Worm (Caenorhabditis elegans): ENCODE measurements around the gene F16B4.6.

The F16B4.6 gene

DNA sequence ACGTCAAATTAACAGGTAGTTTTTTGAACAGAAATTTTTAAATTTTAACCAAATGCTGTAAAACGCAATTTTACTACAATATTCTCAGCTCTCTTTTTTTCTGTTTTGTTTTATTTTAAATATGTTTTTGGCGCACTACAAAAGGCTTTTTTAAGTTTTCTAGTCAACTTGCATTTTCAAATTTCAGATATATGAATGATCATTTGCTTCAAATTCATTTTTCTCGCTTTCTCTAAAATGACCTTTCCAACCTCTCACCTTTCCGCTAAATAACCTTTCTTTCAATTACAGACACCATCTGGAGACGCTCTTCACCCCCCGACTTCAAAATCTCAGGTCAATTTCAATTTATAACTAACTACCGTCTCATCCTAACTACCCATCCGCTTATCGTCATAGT, 20.2 kb upstream of the F16B4.6 start, which contains the start of gene cdc-25.2:
Gene cdc-25.2 (plus strand): TSS at position 301 of the 400 bp plus-strand sequence.
- no peak for TF ChIP-seq tbx-2 (tag; optimal IDR thresholded peaks at IDR 0.05)
- no peak for TF ChIP-seq mml-1 (tag; optimal IDR thresholded peaks at IDR 0.05)
- TF ChIP-seq R02D3.7 (tag; optimal IDR thresholded peaks at IDR 0.05) = no peak
- TF ChIP-seq unc-39 (tag; optimal IDR thresholded peaks at IDR 0.05) = no peak
- no peak for TF ChIP-seq unc-62 (GFP tag; optimal IDR thresholded peaks at IDR 0.05)
- TF ChIP-seq nhr-25 (tag; optimal IDR thresholded peaks at IDR 0.05) = no peak
- no peak for TF ChIP-seq ztf-11 (tag; optimal IDR thresholded peaks at IDR 0.05)
- TF ChIP-seq elt-3 (tag; optimal IDR thresholded peaks at IDR 0.05) = no peak

DNA sequence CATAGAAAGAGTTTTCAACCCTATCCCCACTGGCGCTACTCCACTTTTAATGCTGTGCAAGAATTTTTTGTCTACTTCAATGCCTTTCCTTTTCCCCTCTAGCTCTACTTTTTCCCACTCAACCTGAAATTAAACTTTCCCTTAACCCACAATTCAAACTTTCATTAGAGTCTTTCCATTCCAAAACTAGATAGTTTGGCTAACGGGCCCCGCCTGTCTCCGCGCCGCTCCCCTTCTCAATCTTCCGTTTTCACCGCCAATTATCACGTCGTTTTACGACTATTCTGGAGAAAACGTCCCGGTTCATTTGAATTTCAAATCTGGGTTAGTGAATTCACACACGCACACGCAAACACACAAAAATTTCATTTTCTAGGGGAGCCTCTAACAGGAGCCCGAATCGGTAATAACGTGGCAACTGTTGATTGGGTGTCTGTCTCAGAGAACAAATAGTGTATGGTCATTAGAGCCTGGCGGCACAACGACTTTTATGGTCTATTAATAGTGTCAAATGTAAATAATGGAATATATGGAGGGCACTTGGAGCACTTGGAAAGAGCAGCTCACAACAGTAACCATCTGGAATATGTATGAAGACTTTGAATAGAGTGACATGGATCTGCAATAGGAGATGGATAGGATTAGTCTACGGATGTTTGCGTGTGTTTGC, 17.1 kb upstream of the F16B4.6 start:
- TF ChIP-seq lin-15B (tag; optimal IDR thresholded peaks at IDR 0.05) (no peak), pha-4 (tag; optimal IDR thresholded peaks at IDR 0.05) (peak; percentile 21)

DNA sequence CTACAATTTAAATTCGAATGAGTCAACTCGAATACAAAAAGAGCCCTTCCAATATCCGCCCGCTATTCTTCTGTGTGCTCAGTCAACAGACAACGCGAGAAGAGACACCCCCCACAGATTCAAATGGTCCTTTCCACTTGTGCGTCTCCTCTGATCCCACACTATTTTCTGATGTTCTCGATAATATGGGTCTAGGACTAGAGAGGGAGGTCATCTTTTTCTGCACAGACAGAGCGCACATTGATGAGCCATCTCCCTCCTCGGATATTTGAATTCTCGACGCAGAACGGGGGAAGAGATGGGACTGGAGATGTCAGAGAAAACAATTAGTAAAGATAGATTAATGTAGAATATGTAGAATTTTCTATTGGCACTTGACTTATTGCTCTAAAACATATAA, 16.3 kb upstream of the F16B4.6 start:
- TF ChIP-seq nhr-23 (tag; optimal IDR thresholded peaks at IDR 0.05) (no peak), hmg-11 (tag; optimal IDR thresholded peaks at IDR 0.05) (no peak), snpc-4 (tag; optimal IDR thresholded peaks at IDR 0.05) (no peak), ceh-9 (tag; optimal IDR thresholded peaks at IDR 0.05) (no peak), ceh-16 (tag; optimal IDR thresholded peaks at IDR 0.05) (no peak), jun-1 (tag; optimal IDR thresholded peaks at IDR 0.05) (no peak), ceh-28 (tag; optimal IDR thresholded peaks at IDR 0.05) (no peak), mml-1 (tag; optimal IDR thresholded peaks at IDR 0.05) (no peak), ztf-4 (tag; optimal IDR thresholded peaks at IDR 0.05) (no peak), lin-15B (tag; optimal IDR thresholded peaks at IDR 0.05) (no peak), sea-2 (GFP tag; optimal IDR thresholded peaks at IDR 0.05) (no peak), ztf-11 (tag; optimal IDR thresholded peaks at IDR 0.05) (no peak), egl-5 (tag; optimal IDR thresholded peaks at IDR 0.05) (no peak), ceh-82 (tag; optimal IDR thresholded peaks at IDR 0.05) (no peak), pqm-1 (tag; optimal IDR thresholded peaks at IDR 0.05) (no peak), fkh-2 (tag; optimal IDR thresholded peaks at IDR 0.05) (no peak), fos-1 (tag; optimal IDR thresholded peaks at IDR 0.05) (no peak), skn-1 (tag; optimal IDR thresholded peaks at IDR 0.05) (no peak)

DNA sequence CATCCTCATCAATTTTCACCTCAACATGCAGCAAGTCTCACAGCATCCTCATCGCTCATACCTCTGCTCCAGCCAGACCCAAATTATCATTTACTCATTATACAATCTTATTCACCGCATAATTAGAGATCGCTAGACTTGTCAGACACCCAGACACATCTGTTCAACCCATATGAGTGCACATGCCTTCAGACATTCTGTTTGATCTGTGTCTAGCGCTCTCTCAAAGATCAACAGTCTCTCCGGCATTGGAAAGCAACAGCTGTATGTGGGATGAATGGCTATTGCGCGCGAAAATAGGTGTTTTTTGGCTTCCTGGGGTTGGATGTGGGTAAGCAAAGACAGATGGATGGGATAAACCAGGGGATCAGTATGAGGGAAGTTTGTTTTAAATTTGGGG, 14.4 kb upstream of the F16B4.6 start:
- no peak for TF ChIP-seq lin-39 (tag; optimal IDR thresholded peaks at IDR 0.05)
- TF ChIP-seq nhr-28 (tag; optimal IDR thresholded peaks at IDR 0.05) = no peak
- TF ChIP-seq nhr-23 (tag; optimal IDR thresholded peaks at IDR 0.05) = no peak
- TF ChIP-seq jun-1 (tag; optimal IDR thresholded peaks at IDR 0.05) = no peak
- no peak for TF ChIP-seq lin-15B (tag; optimal IDR thresholded peaks at IDR 0.05)
- TF ChIP-seq nhr-67 (tag; optimal IDR thresholded peaks at IDR 0.05) = no peak
- no peak for TF ChIP-seq nhr-237 (tag; optimal IDR thresholded peaks at IDR 0.05)
- no peak for TF ChIP-seq ztf-11 (tag; optimal IDR thresholded peaks at IDR 0.05)
- no peak for TF ChIP-seq elt-3 (tag; optimal IDR thresholded peaks at IDR 0.05)
- TF ChIP-seq ceh-82 (tag; optimal IDR thresholded peaks at IDR 0.05) = no peak
- no peak for TF ChIP-seq nhr-77 (tag; optimal IDR thresholded peaks at IDR 0.05)
- TF ChIP-seq ceh-16 (tag; optimal IDR thresholded peaks at IDR 0.05) = no peak
- no peak for TF ChIP-seq pha-4 (tag; optimal IDR thresholded peaks at IDR 0.05)
- TF ChIP-seq zag-1 (tag; optimal IDR thresholded peaks at IDR 0.05) = no peak

DNA sequence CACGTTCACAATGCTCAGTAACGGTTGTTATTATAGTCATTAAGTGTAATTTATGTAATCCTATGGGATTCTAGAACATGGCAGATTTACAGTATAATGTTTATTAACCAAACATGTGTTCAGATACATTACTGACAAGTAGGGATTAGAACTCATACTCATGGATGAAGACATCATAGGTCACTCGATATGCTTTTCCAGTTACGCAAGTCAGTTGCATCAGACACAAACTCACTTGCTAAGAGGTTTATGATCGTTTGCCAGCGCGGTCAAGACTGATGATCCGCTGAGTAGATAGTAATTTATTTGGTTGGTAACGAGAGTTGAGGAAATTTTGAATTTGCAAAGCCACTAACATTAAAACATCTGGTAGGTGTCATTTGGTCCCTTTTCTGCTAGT, 12.4 kb upstream of the F16B4.6 start:
- TF ChIP-seq nhr-77 (tag; optimal IDR thresholded peaks at IDR 0.05) (no peak), snpc-4 (tag; optimal IDR thresholded peaks at IDR 0.05) (no peak), hmg-11 (tag; optimal IDR thresholded peaks at IDR 0.05) (no peak), egl-27 (tag; optimal IDR thresholded peaks at IDR 0.05) (no peak), tbx-2 (tag; optimal IDR thresholded peaks at IDR 0.05) (no peak), lin-15B (tag; optimal IDR thresholded peaks at IDR 0.05) (no peak), nhr-11 (tag; optimal IDR thresholded peaks at IDR 0.05) (no peak)

Measured in whole organism, L3 larva.